Fruit fly (Drosophila melanogaster): ENCODE data around the gene CG43445.

Gene CG43445

DNA sequence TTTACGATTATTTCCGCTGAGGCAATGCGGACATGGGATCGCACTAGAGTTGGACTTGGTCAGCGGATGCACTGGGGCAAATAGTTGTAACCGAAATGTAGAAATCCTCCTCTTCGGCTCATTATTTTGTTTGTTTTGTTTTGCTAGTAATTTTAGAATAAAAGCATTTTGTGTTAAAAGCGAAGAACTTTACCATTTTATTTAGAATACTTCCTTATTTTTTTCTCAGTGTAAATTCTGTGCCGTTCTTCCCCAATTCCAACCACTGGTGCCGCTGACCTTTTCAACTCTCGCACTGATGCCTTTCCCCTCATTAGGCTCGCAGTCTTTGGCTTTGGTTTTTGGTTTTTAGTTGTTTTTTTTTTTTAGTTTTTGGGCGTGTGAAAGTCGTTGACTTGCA lies 35.1 kb downstream of the CG43445 start (continued):
- TF ChIP-seq bcd (GFP tag; optimal IDR thresholded peaks at IDR 0.05), result peak; percentile 44
- no peak for TF ChIP-seq mld (GFP tag; IDR thresholded peaks at IDR 0.05; ENCODE audit: partially characterized antibody)
- no peak for TF ChIP-seq sima (GFP tag; optimal IDR thresholded peaks at IDR 0.05)
- peak; percentile 51 for TF ChIP-seq az2 (GFP tag; optimal IDR thresholded peaks at IDR 0.05)
- TF ChIP-seq CkIIα-i1 (GFP tag; IDR thresholded peaks at IDR 0.05), result no peak
- TF ChIP-seq ewg (GFP tag; optimal IDR thresholded peaks at IDR 0.05), result no peak
- TF ChIP-seq chinmo (GFP tag; IDR thresholded peaks at IDR 0.05; ENCODE audit: partially characterized antibody), result no peak
- TF ChIP-seq hth (optimal IDR thresholded peaks at IDR 0.05), result no peak
- peak; percentile 14 for TF ChIP-seq Side (GFP tag; optimal IDR thresholded peaks at IDR 0.05)
- peak; percentile 57 for TF ChIP-seq Ssrp (tag; optimal IDR thresholded peaks at IDR 0.05)
- peak; percentile 34 for TF ChIP-seq CG1602 (GFP tag; optimal IDR thresholded peaks at IDR 0.05)
- no peak for TF ChIP-seq Hmr (GFP tag; optimal IDR thresholded peaks at IDR 0.05)
- TF ChIP-seq CG18476 (GFP tag; optimal IDR thresholded peaks at IDR 0.05), result no peak
- TF ChIP-seq wdn (GFP tag; IDR thresholded peaks at IDR 0.05), result no peak
- TF ChIP-seq schlank (tag; optimal IDR thresholded peaks at IDR 0.05), result no peak
- no peak for TF ChIP-seq ato (GFP tag; IDR thresholded peaks at IDR 0.05; ENCODE audit: partially characterized antibody)
- peak; percentile 5 for TF ChIP-seq cwo (GFP tag; optimal IDR thresholded peaks at IDR 0.05)
- 0 out of 2 replicates have a peak, but pooled peaks have one; percentile 45 for TF ChIP-seq Rx (GFP tag; IDR thresholded peaks at IDR 0.05)
- TF ChIP-seq E2f2 (GFP tag; IDR thresholded peaks at IDR 0.05), result no peak; the same call in 1 of the 2 replicates
- TF ChIP-seq salm (tag; optimal IDR thresholded peaks at IDR 0.05), result no peak
- TF ChIP-seq Camta (GFP tag; optimal IDR thresholded peaks at IDR 0.05), result no peak
- no peak for TF ChIP-seq PHDP (tag; optimal IDR thresholded peaks at IDR 0.05)
- peak; percentile 42 for TF ChIP-seq nom (GFP tag; optimal IDR thresholded peaks at IDR 0.05)
- peak; percentile 15; the same call in 1 of the 2 replicates for TF ChIP-seq onecut (GFP tag; IDR thresholded peaks at IDR 0.05)
- no peak for TF ChIP-seq CG18619 (GFP tag; optimal IDR thresholded peaks at IDR 0.05)
- TF ChIP-seq Asciz (GFP tag; optimal IDR thresholded peaks at IDR 0.05), result no peak
- peak; percentile 27 to 34 for TF ChIP-seq Pdp1 (GFP tag; optimal IDR thresholded peaks at IDR 0.05)
- TF ChIP-seq CG7928 (GFP tag; optimal IDR thresholded peaks at IDR 0.05), result no peak
- TF ChIP-seq disco-r (GFP tag; optimal IDR thresholded peaks at IDR 0.05), result peak; percentile 46
- TF ChIP-seq en (GFP tag; optimal IDR thresholded peaks at IDR 0.05), result peak; percentile 32
- 0 out of 2 replicates have a peak, but pooled peaks have one; percentile 26 for TF ChIP-seq sens-2 (GFP tag; IDR thresholded peaks at IDR 0.05)
- no peak for TF ChIP-seq knrl (GFP tag; IDR thresholded peaks at IDR 0.05; ENCODE audit: partially characterized antibody)
- TF ChIP-seq fd64A (GFP tag; optimal IDR thresholded peaks at IDR 0.05), result no peak
- peak; percentile 67 for TF ChIP-seq fd96Cb (tag; optimal IDR thresholded peaks at IDR 0.05)
- TF ChIP-seq ERR (GFP tag; optimal IDR thresholded peaks at IDR 0.05), result no peak
- TF ChIP-seq CG10209 (GFP tag; optimal IDR thresholded peaks at IDR 0.05), result peak; percentile 48
- TF ChIP-seq CG1233 (GFP tag; optimal IDR thresholded peaks at IDR 0.05), result no peak
- TF ChIP-seq CG12391 (tag; optimal IDR thresholded peaks at IDR 0.05), result peak; percentile 59
- TF ChIP-seq Fer2 (tag; optimal IDR thresholded peaks at IDR 0.05), result no peak
- peak in 1 of 3 experiments; percentile 85 for TF ChIP-seq lola (GFP tag; optimal IDR thresholded peaks at IDR 0.05)
- peak; percentile 88 for TF ChIP-seq dmrt11E (tag; optimal IDR thresholded peaks at IDR 0.05)
- no peak for TF ChIP-seq CG10431 (GFP tag; optimal IDR thresholded peaks at IDR 0.05)
- no peak for TF ChIP-seq nerfin-2 (GFP tag; IDR thresholded peaks at IDR 0.05; ENCODE audit: partially characterized antibody)
- TF ChIP-seq zfh1 (GFP tag; IDR thresholded peaks at IDR 0.05), result peak; percentile 81
- peak; percentile 45 for TF ChIP-seq CG15696 (tag; optimal IDR thresholded peaks at IDR 0.05)
- peak; percentile 68 for TF ChIP-seq CG9727 (GFP tag; optimal IDR thresholded peaks at IDR 0.05)
- no peak for TF ChIP-seq Kr (GFP tag; optimal IDR thresholded peaks at IDR 0.05)
- peak; percentile 27 for TF ChIP-seq Neu2 (GFP tag; optimal IDR thresholded peaks at IDR 0.05; ENCODE audit: borderline replicate concordance)
- TF ChIP-seq CG7271 (tag; optimal IDR thresholded peaks at IDR 0.05), result no peak

Data from whole organism, embryonic.